Worm (Caenorhabditis elegans): ENCODE measurements around the gene Y46G5A.18.

Gene Y46G5A.18

DNA sequence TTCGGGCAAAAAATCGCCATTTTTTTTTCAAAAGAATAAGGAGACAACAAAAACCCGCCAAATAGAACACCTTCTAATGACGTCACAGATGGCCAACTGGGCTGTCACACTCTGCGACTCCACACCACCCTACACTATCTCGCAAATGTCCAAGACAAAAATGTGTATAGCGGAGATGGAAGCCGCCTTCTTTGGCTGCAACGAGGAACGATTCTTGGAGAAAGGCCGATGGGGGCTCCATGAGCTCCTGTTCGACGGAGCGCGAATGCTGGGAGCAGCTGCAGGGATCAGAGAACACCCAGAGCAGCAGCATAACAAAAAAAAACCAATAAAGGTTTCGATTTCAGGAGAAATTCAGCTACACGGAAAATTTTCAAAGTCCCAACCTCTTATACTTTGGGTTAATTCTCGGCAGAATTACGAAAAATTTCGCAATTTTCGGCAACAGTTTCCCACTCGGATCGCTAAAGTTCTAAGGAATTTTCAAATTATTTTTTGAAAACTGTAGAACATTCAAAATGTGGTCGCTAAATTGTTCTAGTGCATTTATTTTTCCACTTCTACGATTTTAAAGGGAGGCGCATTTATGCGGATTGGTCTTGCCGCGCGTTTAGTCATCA, 814 bp upstream of the Y46G5A.18 start:
- peak; percentile 16; the same call in 1 of the 2 replicates for TF ChIP-seq sox-2 (GFP tag; IDR thresholded peaks at IDR 0.05)
- TF ChIP-seq unc-55 (GFP tag; optimal IDR thresholded peaks at IDR 0.05), result no peak
- no peak for TF ChIP-seq dve-1 (tag; optimal IDR thresholded peaks at IDR 0.05)
- TF ChIP-seq ceh-18 (tag; optimal IDR thresholded peaks at IDR 0.05), result no peak
- TF ChIP-seq ceh-19 (GFP tag; optimal IDR thresholded peaks at IDR 0.05), result no peak
- no peak for TF ChIP-seq lin-11 (tag; optimal IDR thresholded peaks at IDR 0.05)
- TF ChIP-seq unc-42 (tag; optimal IDR thresholded peaks at IDR 0.05), result peak; percentile 10
- no peak for TF ChIP-seq elt-2 (tag; optimal IDR thresholded peaks at IDR 0.05)
- TF ChIP-seq ceh-31 (tag; optimal IDR thresholded peaks at IDR 0.05), result peak; percentile 39
- TF ChIP-seq hlh-6 (tag; optimal IDR thresholded peaks at IDR 0.05), result peak; percentile 60
- peak; percentile 51 for TF ChIP-seq ref-2 (tag; optimal IDR thresholded peaks at IDR 0.05)
- peak; percentile 30 for TF ChIP-seq nfya-1 (tag; optimal IDR thresholded peaks at IDR 0.05)
- TF ChIP-seq sdc-2 (tag; optimal IDR thresholded peaks at IDR 0.05), result no peak

DNA sequence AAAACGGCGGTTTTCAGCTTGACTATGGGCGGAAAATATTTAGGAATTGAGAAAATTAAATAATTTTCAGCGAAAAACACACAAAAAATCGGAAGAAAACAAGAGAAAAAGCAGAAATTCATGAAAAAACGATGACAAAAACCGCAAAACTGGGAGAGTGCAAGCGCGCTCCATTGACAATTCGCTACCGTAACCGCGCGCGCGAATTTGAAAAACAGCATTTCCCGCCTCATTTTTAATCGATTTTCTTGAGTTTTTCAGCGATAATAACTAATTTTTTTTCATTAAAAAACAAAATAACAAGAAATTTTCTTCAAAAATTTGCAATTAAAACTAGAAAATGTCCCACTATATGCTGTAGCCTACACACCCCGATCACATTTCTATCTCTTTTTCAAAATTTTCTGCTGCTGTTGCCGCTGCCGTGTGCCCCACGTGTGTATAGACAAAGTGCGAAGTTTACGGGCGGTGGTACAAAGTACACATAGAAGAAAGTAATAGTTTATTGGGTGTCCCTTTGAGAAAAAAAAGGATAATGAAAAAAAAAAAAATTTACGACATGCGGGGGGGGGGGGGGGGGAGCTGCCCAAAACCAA, 5.0 kb downstream of the Y46G5A.18 start:
- TF ChIP-seq ceh-45 (GFP tag; IDR thresholded peaks at IDR 0.05), result no peak
- TF ChIP-seq nfya-1 (tag; optimal IDR thresholded peaks at IDR 0.05), result peak; percentile 2
- TF ChIP-seq rnt-1 (tag; optimal IDR thresholded peaks at IDR 0.05), result peak; percentile 24

DNA sequence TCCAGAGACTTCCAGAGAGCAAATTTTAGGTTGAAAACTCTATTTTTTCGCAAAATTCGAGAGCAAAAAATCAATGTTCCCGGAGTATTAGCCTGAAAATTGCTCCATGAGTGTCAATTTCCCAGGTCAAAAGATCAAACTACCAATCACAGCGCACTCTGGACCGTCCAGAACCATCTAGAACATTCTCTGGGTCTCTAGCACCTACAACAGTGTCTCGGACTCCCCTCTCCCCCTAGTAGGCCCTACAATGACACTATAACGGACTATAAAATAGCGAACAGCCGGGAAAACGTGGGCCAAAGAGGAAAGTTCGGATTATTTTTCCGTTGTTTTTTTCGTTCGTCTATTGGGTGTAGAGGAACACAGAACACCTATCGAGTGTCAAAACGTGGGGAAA, 5.7 kb downstream of the Y46G5A.18 start:
- no peak for TF ChIP-seq pros-1 (tag; optimal IDR thresholded peaks at IDR 0.05)
- TF ChIP-seq pha-2 (tag; optimal IDR thresholded peaks at IDR 0.05), result no peak
- TF ChIP-seq hlh-13 (GFP tag; optimal IDR thresholded peaks at IDR 0.05), result no peak
- TF ChIP-seq elt-4 (tag; optimal IDR thresholded peaks at IDR 0.05), result no peak
- no peak for TF ChIP-seq pax-1 (tag; optimal IDR thresholded peaks at IDR 0.05)
- TF ChIP-seq ceh-19 (GFP tag; optimal IDR thresholded peaks at IDR 0.05), result no peak
- no peak for TF ChIP-seq eyg-1 (tag; optimal IDR thresholded peaks at IDR 0.05)
- TF ChIP-seq hlh-30 (tag; optimal IDR thresholded peaks at IDR 0.05; ENCODE audit: insufficient read depth), result no peak
- no peak for TF ChIP-seq dve-1 (tag; optimal IDR thresholded peaks at IDR 0.05)
- TF ChIP-seq pat-9 (tag; optimal IDR thresholded peaks at IDR 0.05), result no peak
- TF ChIP-seq ceh-14 (tag; optimal IDR thresholded peaks at IDR 0.05), result no peak
- no peak for TF ChIP-seq rnt-1 (tag; optimal IDR thresholded peaks at IDR 0.05)
- no peak for TF ChIP-seq sox-4 (tag; optimal IDR thresholded peaks at IDR 0.05)
- no peak for TF ChIP-seq pag-3 (tag; optimal IDR thresholded peaks at IDR 0.05; ENCODE audit: borderline replicate concordance)
- TF ChIP-seq madf-2 (tag; optimal IDR thresholded peaks at IDR 0.05), result no peak
- no peak for TF ChIP-seq K09A11.1 (tag; optimal IDR thresholded peaks at IDR 0.05; ENCODE audit: insufficient read depth)
- TF ChIP-seq gmeb-2 (tag; optimal IDR thresholded peaks at IDR 0.05), result no peak
- TF ChIP-seq nhr-11 (tag; optimal IDR thresholded peaks at IDR 0.05), result no peak

DNA sequence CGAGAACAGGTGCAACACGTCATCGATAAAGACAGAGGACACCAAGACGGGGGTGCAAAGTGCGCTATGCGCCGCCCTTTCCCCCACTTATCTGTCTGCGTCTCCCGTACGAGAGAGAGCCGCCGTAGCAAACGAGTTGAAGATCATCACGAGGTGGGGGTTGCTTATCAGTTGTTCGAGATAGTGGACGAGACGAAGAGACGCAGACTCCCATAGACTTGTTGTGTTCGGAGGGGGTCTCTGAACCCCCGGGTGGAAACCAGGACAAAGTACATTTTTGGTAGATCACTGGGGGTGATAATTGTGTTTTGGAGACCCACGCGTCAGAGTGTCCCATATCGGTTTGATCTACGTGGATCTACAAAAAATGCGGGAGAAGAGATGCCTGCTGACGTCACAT, 6.2 kb downstream of the Y46G5A.18 start:
- TF ChIP-seq ahr-1 (tag; optimal IDR thresholded peaks at IDR 0.05) (no peak), hlh-6 (tag; optimal IDR thresholded peaks at IDR 0.05) (peak; percentile 77), ceh-22 (tag; optimal IDR thresholded peaks at IDR 0.05) (no peak), sdc-2 (tag; optimal IDR thresholded peaks at IDR 0.05) (no peak), madf-2 (tag; optimal IDR thresholded peaks at IDR 0.05) (peak; percentile 34), ceh-48 (tag; optimal IDR thresholded peaks at IDR 0.05) (no peak), hlh-15 (tag; optimal IDR thresholded peaks at IDR 0.05) (no peak), syd-9 (tag; optimal IDR thresholded peaks at IDR 0.05) (no peak), pha-4 (tag; optimal IDR thresholded peaks at IDR 0.05) (no peak), ama-1 (optimal IDR thresholded peaks at IDR 0.05) (no peak), npax-4 (tag; optimal IDR thresholded peaks at IDR 0.05) (no peak), elt-4 (tag; optimal IDR thresholded peaks at IDR 0.05) (no peak), che-1 (tag; optimal IDR thresholded peaks at IDR 0.05) (no peak), ceh-45 (GFP tag; IDR thresholded peaks at IDR 0.05) (no peak), odd-2 (tag; optimal IDR thresholded peaks at IDR 0.05) (peak; percentile 7), Y22D7AL.16 (tag; optimal IDR thresholded peaks at IDR 0.05) (no peak), ceh-24 (tag; optimal IDR thresholded peaks at IDR 0.05) (no peak), nfya-1 (tag; optimal IDR thresholded peaks at IDR 0.05) (peak; percentile 38), pha-2 (tag; optimal IDR thresholded peaks at IDR 0.05) (no peak), fkh-6 (tag; optimal IDR thresholded peaks at IDR 0.05) (no peak), hlh-30 (tag; optimal IDR thresholded peaks at IDR 0.05; ENCODE audit: insufficient read depth) (peak; percentile 90), unc-55 (GFP tag; optimal IDR thresholded peaks at IDR 0.05) (peak; percentile 13), pax-1 (tag; optimal IDR thresholded peaks at IDR 0.05) (no peak), pag-3 (tag; optimal IDR thresholded peaks at IDR 0.05; ENCODE audit: borderline replicate concordance) (no peak), pros-1 (tag; optimal IDR thresholded peaks at IDR 0.05) (no peak), ceh-14 (tag; optimal IDR thresholded peaks at IDR 0.05) (peak; percentile 21), dmd-4 (tag; optimal IDR thresholded peaks at IDR 0.05; ENCODE audit: borderline replicate concordance) (no peak), nhr-11 (tag; optimal IDR thresholded peaks at IDR 0.05) (no peak), eyg-1 (tag; optimal IDR thresholded peaks at IDR 0.05) (no peak)

All from whole organism, late embryonic.